Worm (Caenorhabditis elegans): ENCODE measurements around the gene sir-2.2.

ce11 chrX:13333835-13334234 lies 6.0 kb downstream of the sir-2.2 start, which contains the start of gene F46G10.4:
- TF ChIP-seq nhr-28 (tag; optimal IDR thresholded peaks at IDR 0.05) (no peak), zag-1 (tag; optimal IDR thresholded peaks at IDR 0.05) (no peak), ceh-16 (tag; optimal IDR thresholded peaks at IDR 0.05) (no peak), ZK546.5 (tag; optimal IDR thresholded peaks at IDR 0.05) (no peak), nhr-25 (tag; optimal IDR thresholded peaks at IDR 0.05) (no peak)
